Worm (Caenorhabditis elegans) whole organism, midembryonic: ENCODE results near the gene mrpl-40.

Experiments
- med-1 ChIP-seq: sonication (generic microtip); optimal IDR thresholded peaks from 2 replicates; lab custom pipeline; 2017; ENCODE audit warnings: missing genetic modification characterization, mild to moderate bottlenecking, missing compliant biosample characterization, antibody characterized with exemption, missing genetic modification reagents; ENCODE audit not compliant: insufficient read depth
- tab-1 ChIP-seq: fragments of 200-800 bp; sonication (Bioruptor generic); IDR thresholded peaks from 2 replicates; pipeline ENCODE4 v1.3.6; 2022; ENCODE audit warnings: missing genetic modification characterization, missing compliant biosample characterization
- ztf-29 ChIP-seq: fragments of 200-800 bp; sonication (Bioruptor generic); IDR thresholded peaks from 2 replicates; pipeline ENCODE4 v1.3.6; 2022; ENCODE audit warnings: missing genetic modification reagents, missing genetic modification characterization, missing compliant biosample characterization

ce11 chrIII:69652-70051 is 17.7 kb upstream of the mrpl-40 start, which contains the start of gene spt-4:
- TF ChIP-seq med-1 (GFP tag; lab: Kevin White, UChicago) (no peak), ztf-29 (GFP tag; lab: Robert Waterston, UW) (no peak), tab-1 (GFP tag; lab: Robert Waterston, UW) (no peak)
